Fruit fly (Drosophila melanogaster) whole organism, prepupa: Measurements from ENCODE around the gene Ntf-2r.

Source experiments
- CG10631 ChIP-seq: fragments of 200-800 bp; sonication (Bioruptor generic); optimal IDR thresholded peaks from 2 replicates; lab custom pipeline; 2016; ENCODE audit warnings: missing biosample characterization, missing genetic modification characterization
- CG10669 ChIP-seq: fragments of 200-800 bp; sonication (Bioruptor generic); optimal IDR thresholded peaks from 3 replicates; lab custom pipeline; 2018; ENCODE audit warnings: missing biosample characterization, mild to moderate bottlenecking, missing genetic modification characterization, moderate library complexity
- CG11294 ChIP-seq: fragments of 200-800 bp; sonication (Bioruptor generic); IDR thresholded peaks from 2 replicates; pipeline ENCODE4 v1.3.6; 2022; ENCODE audit warnings: missing biosample characterization, missing genetic modification characterization
- CG11762 ChIP-seq: fragments of 200-800 bp; sonication (Bioruptor generic); optimal IDR thresholded peaks from 3 replicates; lab custom pipeline; 2016; ENCODE audit warnings: missing biosample characterization, missing genetic modification characterization; ENCODE audit not compliant: insufficient read depth
- CG11902 ChIP-seq: fragments of 200-800 bp; sonication (Bioruptor generic); optimal IDR thresholded peaks from 3 replicates; lab custom pipeline; 2016; ENCODE audit warnings: missing biosample characterization, missing genetic modification characterization
- CG1621 ChIP-seq: fragments of 200-800 bp; sonication (Bioruptor generic); optimal IDR thresholded peaks from 3 replicates; lab custom pipeline; 2018; ENCODE audit warnings: missing biosample characterization, mild to moderate bottlenecking, missing genetic modification characterization
- CG3032 ChIP-seq: fragments of 200-800 bp; optimal IDR thresholded peaks from 2 replicates; lab custom pipeline; 2019; ENCODE audit warnings: missing biosample characterization, mild to moderate bottlenecking, missing genetic modification characterization, moderate library complexity
- CG31627 ChIP-seq: fragments of 200-800 bp; sonication (Bioruptor generic); optimal IDR thresholded peaks from 3 replicates; lab custom pipeline; 2016; ENCODE audit warnings: missing biosample characterization, missing genetic modification characterization
- CG32006 ChIP-seq: fragments of 200-800 bp; sonication (Bioruptor generic); optimal IDR thresholded peaks from 3 replicates; lab custom pipeline; 2017; ENCODE audit warnings: missing biosample characterization, mild to moderate bottlenecking, missing genetic modification characterization
- CG34406 ChIP-seq: fragments of 200-800 bp; sonication (Bioruptor generic); optimal IDR thresholded peaks from 3 replicates; lab custom pipeline; 2016; ENCODE audit warnings: missing biosample characterization, missing genetic modification characterization
- CG6163 ChIP-seq: fragments of 200-800 bp; sonication (Bioruptor generic); IDR thresholded peaks from 3 replicates; pipeline ENCODE4 v1.3.6; 2022; ENCODE audit warnings: missing biosample characterization, missing genetic modification characterization
- CG6276 ChIP-seq: fragments of 200-800 bp; sonication (Bioruptor generic); optimal IDR thresholded peaks from 2 replicates; lab custom pipeline; 2017; ENCODE audit warnings: missing biosample characterization, mild to moderate bottlenecking, missing genetic modification characterization
- CG6808 ChIP-seq: fragments of 200-800 bp; sonication (Bioruptor generic); optimal IDR thresholded peaks from 3 replicates; lab custom pipeline; 2017; ENCODE audit warnings: missing biosample characterization, missing genetic modification characterization, mild to moderate bottlenecking, moderate library complexity, missing genetic modification reagents
- CG6854 ChIP-seq: fragments of 200-800 bp; sonication (Bioruptor generic); optimal IDR thresholded peaks from 2 replicates; lab custom pipeline; 2017; ENCODE audit warnings: missing biosample characterization, mild to moderate bottlenecking, missing genetic modification characterization
- CG7368 ChIP-seq: fragments of 200-800 bp; sonication (Bioruptor generic); optimal IDR thresholded peaks from 3 replicates; lab custom pipeline; 2016; ENCODE audit warnings: missing biosample characterization, missing genetic modification characterization
- CG8119 ChIP-seq: fragments of 200-800 bp; sonication (Bioruptor generic); IDR thresholded peaks from 3 replicates; pipeline ENCODE4 v1.3.6; 2022; ENCODE audit warnings: missing biosample characterization, missing genetic modification characterization
- CG8319 ChIP-seq: fragments of 200-800 bp; sonication (Bioruptor generic); optimal IDR thresholded peaks from 3 replicates; lab custom pipeline; 2016; ENCODE audit warnings: missing biosample characterization, missing genetic modification characterization
- CG8632 ChIP-seq: fragments of 200-800 bp; sonication (Bioruptor generic); optimal IDR thresholded peaks from 3 replicates; lab custom pipeline; 2016; ENCODE audit warnings: missing biosample characterization, missing genetic modification characterization
- CG9139 ChIP-seq: fragments of 200-800 bp; sonication (Bioruptor generic); optimal IDR thresholded peaks from 3 replicates; lab custom pipeline; 2017; ENCODE audit warnings: missing biosample characterization, mild to moderate bottlenecking, missing genetic modification characterization
- Eip75B ChIP-seq: fragments of 200-800 bp; sonication (Bioruptor generic); optimal IDR thresholded peaks from 3 replicates; lab custom pipeline; 2016; ENCODE audit warnings: missing biosample characterization, missing genetic modification characterization
- Eip78C ChIP-seq: fragments of 200-800 bp; sonication (Bioruptor generic); peaks from one replicate; lab custom pipeline; 2016; ENCODE audit warnings: missing biosample characterization, missing genetic modification characterization
- Ets21C ChIP-seq: fragments of 200-800 bp; sonication (Bioruptor generic); optimal IDR thresholded peaks from 3 replicates; lab custom pipeline; 2016; ENCODE audit warnings: missing biosample characterization, missing genetic modification characterization
- Ets96B ChIP-seq: fragments of 200-800 bp; optimal IDR thresholded peaks from 2 replicates; lab custom pipeline; 2019; ENCODE audit warnings: missing biosample characterization, mild to moderate bottlenecking, missing genetic modification characterization, moderate library complexity
- Gug ChIP-seq: fragments of 200-800 bp; sonication (Bioruptor generic); IDR thresholded peaks from 2 replicates; pipeline ENCODE4 v1.3.6; 2022; ENCODE audit warnings: missing biosample characterization, missing genetic modification characterization
- Hr39 ChIP-seq: fragments of 200-800 bp; sonication (Bioruptor generic); optimal IDR thresholded peaks from 2 replicates; lab custom pipeline; 2016; ENCODE audit warnings: missing biosample characterization, missing genetic modification characterization
- Hr4 ChIP-seq: fragments of 200-800 bp; sonication (Bioruptor generic); optimal IDR thresholded peaks from 3 replicates; lab custom pipeline; 2016; ENCODE audit warnings: missing biosample characterization, missing genetic modification characterization
- Lpt ChIP-seq: fragments of 200-800 bp; sonication (Bioruptor generic); optimal IDR thresholded peaks from 3 replicates; lab custom pipeline; 2016; ENCODE audit warnings: missing biosample characterization, missing genetic modification characterization
- OdsH ChIP-seq: fragments of 200-800 bp; sonication (Bioruptor generic); optimal IDR thresholded peaks from 3 replicates; lab custom pipeline; 2016; ENCODE audit warnings: missing biosample characterization, missing genetic modification characterization
- Smox ChIP-seq: fragments of 200-800 bp; sonication (Bioruptor generic); optimal IDR thresholded peaks from 3 replicates; lab custom pipeline; 2016; ENCODE audit warnings: missing biosample characterization, missing genetic modification characterization
- Sox102F ChIP-seq: fragments of 200-800 bp; sonication (Bioruptor generic); optimal IDR thresholded peaks from 2 replicates; lab custom pipeline; 2016; ENCODE audit warnings: missing biosample characterization, mild to moderate bottlenecking, missing genetic modification characterization
- Sox15 ChIP-seq: fragments of 200-800 bp; sonication (Bioruptor generic); optimal IDR thresholded peaks from 3 replicates; lab custom pipeline; 2016; ENCODE audit warnings: missing biosample characterization, missing genetic modification characterization
- achi ChIP-seq: fragments of 200-800 bp; sonication (Bioruptor generic); optimal IDR thresholded peaks from 3 replicates; lab custom pipeline; 2016; ENCODE audit warnings: missing biosample characterization, missing genetic modification characterization
- cyc ChIP-seq: fragments of 200-800 bp; sonication (Bioruptor generic); optimal IDR thresholded peaks from 3 replicates; lab custom pipeline; 2016; ENCODE audit warnings: missing biosample characterization, missing genetic modification characterization
- dac ChIP-seq: fragments of 200-800 bp; sonication (Bioruptor generic); optimal IDR thresholded peaks from 2 replicates; lab custom pipeline; 2017; ENCODE audit warnings: missing biosample characterization, mild to moderate bottlenecking, missing genetic modification characterization
- dsx ChIP-seq: fragments of 200-800 bp; optimal IDR thresholded peaks from 3 replicates; lab custom pipeline; 2019; ENCODE audit warnings: missing biosample characterization, mild to moderate bottlenecking, missing genetic modification characterization, moderate library complexity; ENCODE audit not compliant: poor library complexity, severe bottlenecking
- eg ChIP-seq: fragments of 200-800 bp; sonication (Bioruptor generic); IDR thresholded peaks from 3 replicates; pipeline ENCODE4 v1.3.6; 2022; ENCODE audit warnings: missing biosample characterization, missing genetic modification characterization
- fd59A ChIP-seq: fragments of 200-800 bp; sonication (Bioruptor generic); optimal IDR thresholded peaks from 2 replicates; lab custom pipeline; 2017; ENCODE audit warnings: missing biosample characterization, mild to moderate bottlenecking, missing genetic modification characterization, missing genetic modification reagents
- fkh ChIP-seq: fragments of 200-800 bp; sonication (Bioruptor generic); optimal IDR thresholded peaks from 3 replicates; lab custom pipeline; 2017; ENCODE audit warnings: missing biosample characterization, mild to moderate bottlenecking, missing genetic modification characterization, moderate library complexity
- net ChIP-seq: fragments of 200-800 bp; sonication (Bioruptor generic); optimal IDR thresholded peaks from 3 replicates; lab custom pipeline; 2016; ENCODE audit warnings: missing biosample characterization, missing genetic modification characterization
- pdm3 ChIP-seq: fragments of 200-800 bp; sonication (Bioruptor generic); optimal IDR thresholded peaks from 3 replicates; lab custom pipeline; 2016; ENCODE audit warnings: missing biosample characterization, missing genetic modification characterization
- salr ChIP-seq, 2 experiments: fragments of 200-800 bp; sonication (Bioruptor generic); optimal IDR thresholded peaks; 3 replicates each; lab custom pipeline; 2016 to 2018; ENCODE audit warnings: missing biosample characterization in 2 of 2, missing genetic modification characterization in 2 of 2, mild to moderate bottlenecking in 1 of 2
- svp ChIP-seq: fragments of 200-800 bp; sonication (Bioruptor generic); peaks from one replicate; lab custom pipeline; 2016; ENCODE audit warnings: missing biosample characterization, missing genetic modification characterization

Ntf-2r gene

dm6 chr2L:18482170-18482569 is 27.7 kb downstream of the Ntf-2r start (continued):
- peak; percentile 22 for TF ChIP-seq Sox15 (GFP tag; lab: Kevin White, UChicago)
- peak; percentile 75 for TF ChIP-seq CG8119 (GFP tag; lab: Robert Waterston, UW)
- TF ChIP-seq dsx (GFP tag; lab: Kevin White, UChicago) = peak; percentile 23
- no peak for TF ChIP-seq CG11294 (GFP tag; lab: Robert Waterston, UW)
- TF ChIP-seq Smox (GFP tag; lab: Kevin White, UChicago) = peak; percentile 15
- peak; percentile 64 for TF ChIP-seq CG6276 (GFP tag; lab: Kevin White, UChicago)
- peak; percentile 79 for TF ChIP-seq CG8632 (GFP tag; lab: Kevin White, UChicago)
- no peak for TF ChIP-seq fkh (GFP tag; lab: Kevin White, UChicago)
- TF ChIP-seq OdsH = peak; percentile 53
- no peak for TF ChIP-seq CG8319 (GFP tag; lab: Kevin White, UChicago)
- peak; percentile 25 for TF ChIP-seq Eip75B (GFP tag; lab: Kevin White, UChicago)
- TF ChIP-seq CG9139 = peak; percentile 5
- TF ChIP-seq cyc (GFP tag; lab: Kevin White, UChicago) = peak; percentile 6
- TF ChIP-seq fd59A (GFP tag; lab: Kevin White, UChicago) = peak; percentile 44
- TF ChIP-seq CG6808 (GFP tag; lab: Kevin White, UChicago) = peak; percentile 75
- TF ChIP-seq CG32006 (GFP tag; lab: Kevin White, UChicago) = peak; percentile 90
- TF ChIP-seq Lpt (GFP tag; lab: Kevin White, UChicago) = no peak
- no peak for TF ChIP-seq CG31627
- peak; percentile 64 for TF ChIP-seq achi (GFP tag; lab: Kevin White, UChicago)
- TF ChIP-seq CG3032 = peak; percentile 72
- TF ChIP-seq svp = peak; percentile 76
- peak; percentile 40; the same call in 2 of the 3 replicates for TF ChIP-seq eg (GFP tag; lab: Robert Waterston, UW)
- TF ChIP-seq CG11762 (GFP tag; lab: Kevin White, UChicago) = no peak
- peak; percentile 18 for TF ChIP-seq CG7368
- TF ChIP-seq Ets21C (GFP tag; lab: Kevin White, UChicago) = no peak
- peak; percentile 74; the same call in 2 of the 3 replicates for TF ChIP-seq CG6163 (GFP tag; lab: Robert Waterston, UW)
- TF ChIP-seq Hr4 (GFP tag; lab: Kevin White, UChicago) = peak; percentile 57
- peak; percentile 77 for TF ChIP-seq CG10631 (GFP tag; lab: Kevin White, UChicago)
- TF ChIP-seq Gug (GFP tag; lab: Robert Waterston, UW) = no peak
- no peak for TF ChIP-seq Hr39 (GFP tag; lab: Kevin White, UChicago)
- TF ChIP-seq CG6854 (GFP tag; lab: Kevin White, UChicago) = no peak
- TF ChIP-seq, all 60 proteins: peak for 43

- TF ChIP-seq fkh (GFP tag; lab: Kevin White, UChicago) = peak; percentile 58
- no peak for TF ChIP-seq CG8632 (GFP tag; lab: Kevin White, UChicago)
Observed at dm6 chr2L:18482989-18483388, 28.5 kb downstream of the Ntf-2r start.

- TF ChIP-seq Gug (GFP tag; lab: Robert Waterston, UW) (no peak), Eip78C (GFP tag; lab: Kevin White, UChicago) (peak; percentile 60)
Observed at dm6 chr2L:18484040-18484381, 29.6 kb downstream of the Ntf-2r start.

dm6 chr2L:18484382-18485050 is 30.1 kb downstream of the Ntf-2r start, which contains the start of gene CG10283:
Gene CG10283 (minus strand): TSS chr2L:18484513.
- TF ChIP-seq CG11294 (GFP tag; lab: Robert Waterston, UW) = no peak
- TF ChIP-seq dac (GFP tag; lab: Kevin White, UChicago) = no peak
- peak; percentile 15 for TF ChIP-seq fkh (GFP tag; lab: Kevin White, UChicago)
- TF ChIP-seq achi (GFP tag; lab: Kevin White, UChicago) = no peak
- TF ChIP-seq Lpt (GFP tag; lab: Kevin White, UChicago) = no peak
- TF ChIP-seq CG6163 (GFP tag; lab: Robert Waterston, UW) = no peak
- peak; percentile 36 for TF ChIP-seq Ets96B (tag; lab: Kevin White, UChicago)
- TF ChIP-seq CG1621 (tag; lab: Kevin White, UChicago) = no peak
- TF ChIP-seq CG11902 = no peak
- no peak for TF ChIP-seq Gug (GFP tag; lab: Robert Waterston, UW)
- TF ChIP-seq Sox102F (GFP tag; lab: Kevin White, UChicago) = peak; percentile 30
- TF ChIP-seq salr (GFP tag; optimal IDR thresholded peaks at IDR 0.05; lab: Kevin White, UChicago) = peak in 1 of 2 experiments; percentile 40
- no peak for TF ChIP-seq CG6276 (GFP tag; lab: Kevin White, UChicago)
- peak; percentile 51 for TF ChIP-seq Smox (GFP tag; lab: Kevin White, UChicago)
- no peak for TF ChIP-seq Ets21C (GFP tag; lab: Kevin White, UChicago)
- no peak for TF ChIP-seq cyc (GFP tag; lab: Kevin White, UChicago)
- no peak for TF ChIP-seq pdm3 (GFP tag; lab: Kevin White, UChicago)
- peak; percentile 4 for TF ChIP-seq Hr4 (GFP tag; lab: Kevin White, UChicago)
- TF ChIP-seq CG34406 (GFP tag; lab: Kevin White, UChicago) = peak; percentile 46
- TF ChIP-seq Eip78C (GFP tag; lab: Kevin White, UChicago) = peak; percentile 68
- TF ChIP-seq CG3032 = peak; percentile 33
- peak; percentile 32 for TF ChIP-seq CG9139
- no peak for TF ChIP-seq net (GFP tag; lab: Kevin White, UChicago)
- TF ChIP-seq CG10669 (GFP tag; lab: Kevin White, UChicago) = no peak
- TF ChIP-seq CG11762 (GFP tag; lab: Kevin White, UChicago) = no peak
- TF ChIP-seq CG32006 (GFP tag; lab: Kevin White, UChicago) = no peak
- peak; percentile 23 for TF ChIP-seq CG10631 (GFP tag; lab: Kevin White, UChicago)
